Worm (Caenorhabditis elegans): ENCODE data around the gene ztf-13.

ztf-13 gene

DNA sequence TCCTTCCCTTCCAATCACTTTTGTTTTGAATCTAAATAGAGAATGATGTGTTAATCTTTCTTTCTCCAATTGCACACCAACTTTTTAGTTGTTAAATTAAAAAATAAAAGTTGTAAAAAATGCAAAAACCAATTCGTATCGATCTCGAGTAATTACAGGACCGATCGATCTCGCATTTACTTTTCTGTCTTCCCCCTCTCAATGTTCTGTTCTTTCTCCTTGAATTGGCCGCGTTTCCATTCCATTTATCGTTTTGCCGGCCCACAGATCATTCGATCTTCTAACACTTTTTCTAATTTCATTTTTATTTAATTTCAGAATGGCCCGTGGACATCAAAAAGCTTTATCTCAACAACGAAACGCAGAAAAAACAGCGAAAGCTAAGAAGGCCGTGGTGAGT, 33.2 kb upstream of the ztf-13 start, which contains the start of gene K10B3.1:
TSS of gene K10B3.1 (plus strand) at position 301 of the 400 bp plus-strand sequence.
- TF ChIP-seq nhr-11 (tag; optimal IDR thresholded peaks at IDR 0.05): no peak
- TF ChIP-seq nhr-85 (tag): peak; percentile 14
- TF ChIP-seq nhr-20 (tag; optimal IDR thresholded peaks at IDR 0.05): no peak
- peak; percentile 32 for TF ChIP-seq blmp-1 (tag; optimal IDR thresholded peaks at IDR 0.05)
- TF ChIP-seq fkh-4 (tag; optimal IDR thresholded peaks at IDR 0.05; ENCODE audit: borderline replicate concordance): no peak
- TF ChIP-seq unc-62 (GFP tag; optimal IDR thresholded peaks at IDR 0.05): no peak
- no peak for TF ChIP-seq aha-1 (tag; optimal IDR thresholded peaks at IDR 0.05)
- no peak for TF ChIP-seq nhr-47 (tag; optimal IDR thresholded peaks at IDR 0.05)
- no peak for TF ChIP-seq zip-4 (GFP tag; optimal IDR thresholded peaks at IDR 0.05)
- no peak for TF ChIP-seq pqm-1 (tag; optimal IDR thresholded peaks at IDR 0.05)

DNA sequence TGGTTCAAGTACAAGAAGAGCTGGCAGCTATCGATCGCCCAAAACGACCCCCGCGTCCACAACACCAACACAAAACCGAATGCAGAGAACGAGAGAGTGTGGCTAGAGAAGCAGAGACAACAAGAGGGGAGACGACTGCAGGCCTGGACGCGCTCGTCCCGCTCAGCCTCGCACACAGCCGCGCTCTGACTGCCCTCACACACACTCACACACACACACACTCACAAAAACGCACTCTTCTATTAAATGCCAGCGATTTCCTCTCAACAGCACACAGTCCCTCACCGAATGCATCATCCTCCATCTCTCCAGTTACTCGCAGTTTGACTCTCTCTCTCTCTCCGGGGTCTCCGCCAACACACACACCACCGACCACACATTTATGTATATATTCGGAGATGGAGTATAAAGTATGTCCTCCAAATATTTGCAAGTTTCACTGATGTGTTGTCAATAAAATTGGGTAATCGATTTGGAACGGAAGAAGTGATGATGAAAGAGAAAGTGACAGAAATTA, 25.7 kb upstream of the ztf-13 start:
- TF ChIP-seq hlh-4 (tag; optimal IDR thresholded peaks at IDR 0.05) (no peak), mef-2 (tag; optimal IDR thresholded peaks at IDR 0.05) (peak; percentile 83), lin-15B (tag; optimal IDR thresholded peaks at IDR 0.05) (peak; percentile 17), nhr-84 (tag; optimal IDR thresholded peaks at IDR 0.05) (no peak), blmp-1 (tag; optimal IDR thresholded peaks at IDR 0.05) (peak; percentile 96), unc-98 (GFP tag; IDR thresholded peaks at IDR 0.05) (no peak), nhr-237 (tag; optimal IDR thresholded peaks at IDR 0.05) (peak; percentile 88), elt-2 (tag; optimal IDR thresholded peaks at IDR 0.05) (peak; percentile 60), C04F5.9 (tag; optimal IDR thresholded peaks at IDR 0.05) (peak; percentile 4), ceh-88 (GFP tag; IDR thresholded peaks at IDR 0.05) (peak; percentile 38; the same call in 1 of the 2 replicates), lsy-2 (tag; optimal IDR thresholded peaks at IDR 0.05) (peak; percentile 72 to 91), unc-30 (tag; optimal IDR thresholded peaks at IDR 0.05) (no peak), snpc-4 (tag; optimal IDR thresholded peaks at IDR 0.05) (peak; percentile 18), lir-3 (tag; optimal IDR thresholded peaks at IDR 0.05; ENCODE audit: poor library complexity) (peak; percentile 89), fkh-8 (tag; optimal IDR thresholded peaks at IDR 0.05) (peak; percentile 94), Y116A8C.19 (tag; optimal IDR thresholded peaks at IDR 0.05; ENCODE audit: borderline replicate concordance) (no peak), unc-62 (GFP tag; optimal IDR thresholded peaks at IDR 0.05) (no peak), nhr-12 (tag; optimal IDR thresholded peaks at IDR 0.05) (no peak), nhr-76 (tag; optimal IDR thresholded peaks at IDR 0.05) (no peak), F16B12.6 (tag; optimal IDR thresholded peaks at IDR 0.05) (peak; percentile 6), nhr-85 (tag) (peak; percentile 95), ztf-11 (tag; optimal IDR thresholded peaks at IDR 0.05) (peak in 1 of 2 experiments; percentile 80), mep-1 (tag; optimal IDR thresholded peaks at IDR 0.05) (peak; percentile 85), fkh-4 (tag; optimal IDR thresholded peaks at IDR 0.05; ENCODE audit: borderline replicate concordance) (peak; percentile 14), nhr-90 (tag; optimal IDR thresholded peaks at IDR 0.05; ENCODE audit: poor library complexity) (peak; percentile 86), mab-9 (GFP tag; IDR thresholded peaks at IDR 0.05) (peak; percentile 58; the same call in 1 of the 2 replicates), ceh-8 (GFP tag; optimal IDR thresholded peaks at IDR 0.05) (peak; percentile 76), ceh-90 (tag; optimal IDR thresholded peaks at IDR 0.05) (no peak), ama-1 (optimal IDR thresholded peaks at IDR 0.05) (no peak), nhr-28 (tag; optimal IDR thresholded peaks at IDR 0.05) (no peak), ets-5 (GFP tag; IDR thresholded peaks at IDR 0.05) (no peak), elt-3 (tag; optimal IDR thresholded peaks at IDR 0.05) (peak in 5 of 6 experiments; percentile 22 to 86 (median 58)), fos-1 (tag; optimal IDR thresholded peaks at IDR 0.05) (peak; percentile 88), ceh-82 (tag; optimal IDR thresholded peaks at IDR 0.05) (peak; percentile 86 to 92 (median 87)), tlp-1 (tag; optimal IDR thresholded peaks at IDR 0.05) (no peak), nhr-19 (GFP tag; conservative IDR thresholded peaks at IDR 0.05) (peak; percentile 85), rnt-1 (tag; optimal IDR thresholded peaks at IDR 0.05) (peak; percentile 86), nhr-20 (tag; optimal IDR thresholded peaks at IDR 0.05) (peak; percentile 95), unc-130 (tag; optimal IDR thresholded peaks at IDR 0.05) (peak; percentile 82), sup-37 (GFP tag; optimal IDR thresholded peaks at IDR 0.05) (no peak), C16A3.4 (tag; optimal IDR thresholded peaks at IDR 0.05) (peak; percentile 95), efl-3 (GFP tag; optimal IDR thresholded peaks at IDR 0.05) (no peak), swsn-7 (tag; optimal IDR thresholded peaks at IDR 0.05) (peak; percentile 93), isw-1 (GFP tag; IDR thresholded peaks at IDR 0.05) (peak; percentile 77), zag-1 (tag; optimal IDR thresholded peaks at IDR 0.05) (peak; percentile 87), nhr-11 (tag; optimal IDR thresholded peaks at IDR 0.05) (peak; percentile 12), xbp-1 (tag; optimal IDR thresholded peaks at IDR 0.05) (peak; percentile 84)
